Worm (Caenorhabditis elegans): ENCODE measurements around the gene C50H11.8.

The C50H11.8 gene

ce11 chrV:3017930-3018329 is 36.4 kb upstream of the C50H11.8 start:
- TF ChIP-seq dpl-1 (GFP tag; optimal IDR thresholded peaks at IDR 0.05): no peak

- no peak for TF ChIP-seq hpl-2 (GFP tag; optimal IDR thresholded peaks at IDR 0.05)
Observed at ce11 chrV:3021306-3021705, 33.0 kb upstream of the C50H11.8 start, which contains the start of gene irld-12. Gene irld-12 (minus strand): TSS chrV:3021406.

ce11 chrV:3024274-3024673 is 30.1 kb upstream of the C50H11.8 start, which contains the start of gene asp-8:
Gene asp-8 (plus strand): TSS chrV:3024549.
- TF ChIP-seq hpl-2 (GFP tag; optimal IDR thresholded peaks at IDR 0.05): no peak
- TF ChIP-seq elt-2 (tag; optimal IDR thresholded peaks at IDR 0.05): peak; percentile 60

- TF ChIP-seq efl-1 (optimal IDR thresholded peaks at IDR 0.05): no peak
- peak in 1 of 2 experiments; percentile 80 for TF ChIP-seq efl-1 (GFP tag; optimal IDR thresholded peaks at IDR 0.05 in 1 of 2)
- TF ChIP-seq mep-1 (tag; optimal IDR thresholded peaks at IDR 0.05): no peak
Observed at ce11 chrV:3028205-3028604, 26.1 kb upstream of the C50H11.8 start, which contains the start of gene asp-7. Gene asp-7 (plus strand): TSS chrV:3028285.

- TF ChIP-seq fos-1 (tag; optimal IDR thresholded peaks at IDR 0.05) (no peak), unc-30 (tag; optimal IDR thresholded peaks at IDR 0.05) (no peak), hlh-4 (tag; optimal IDR thresholded peaks at IDR 0.05) (no peak), tbx-2 (tag; optimal IDR thresholded peaks at IDR 0.05) (no peak)
Observed at ce11 chrV:3032343-3032742, 22.0 kb upstream of the C50H11.8 start, which contains the start of gene irld-38. Gene irld-38 (minus strand): TSS chrV:3032443.

ce11 chrV:3034236-3034635 is 20.1 kb upstream of the C50H11.8 start, which contains the start of gene srw-8:
Gene srw-8 (minus strand): TSS chrV:3034336.
- no peak for TF ChIP-seq nhr-19 (GFP tag; conservative IDR thresholded peaks at IDR 0.05)
- no peak for TF ChIP-seq alr-1 (tag; optimal IDR thresholded peaks at IDR 0.05; ENCODE audit: borderline replicate concordance)
- no peak for TF ChIP-seq nhr-71 (tag; optimal IDR thresholded peaks at IDR 0.05)
- no peak for TF ChIP-seq unc-86 (tag; optimal IDR thresholded peaks at IDR 0.05)
- no peak for TF ChIP-seq nhr-11 (tag; optimal IDR thresholded peaks at IDR 0.05)
- TF ChIP-seq efl-3 (GFP tag; optimal IDR thresholded peaks at IDR 0.05): no peak
- no peak for TF ChIP-seq xbp-1 (tag; optimal IDR thresholded peaks at IDR 0.05)
- TF ChIP-seq egl-27 (tag; optimal IDR thresholded peaks at IDR 0.05): no peak
- TF ChIP-seq nhr-76 (tag; optimal IDR thresholded peaks at IDR 0.05): no peak
- TF ChIP-seq lin-35 (GFP tag; optimal IDR thresholded peaks at IDR 0.05): no peak
- no peak for TF ChIP-seq nhr-47 (tag; optimal IDR thresholded peaks at IDR 0.05)
- no peak for TF ChIP-seq ceh-88 (GFP tag; IDR thresholded peaks at IDR 0.05)
- TF ChIP-seq lin-14 (GFP tag; optimal IDR thresholded peaks at IDR 0.05): no peak

- TF ChIP-seq fkh-8 (tag; optimal IDR thresholded peaks at IDR 0.05) (no peak), mab-9 (GFP tag; IDR thresholded peaks at IDR 0.05) (no peak), mef-2 (tag; optimal IDR thresholded peaks at IDR 0.05) (no peak), F16B12.6 (tag; optimal IDR thresholded peaks at IDR 0.05) (no peak), alr-1 (tag; optimal IDR thresholded peaks at IDR 0.05; ENCODE audit: borderline replicate concordance) (no peak)
Observed at ce11 chrV:3038058-3038457, 16.3 kb upstream of the C50H11.8 start.

ce11 chrV:3039282-3039681 is 15.1 kb upstream of the C50H11.8 start, which contains the start of gene chpf-2:
Gene chpf-2 (minus strand): TSS chrV:3039382.
- TF ChIP-seq nhr-90 (tag; optimal IDR thresholded peaks at IDR 0.05; ENCODE audit: poor library complexity) (no peak), nhr-85 (tag) (peak; percentile 17), lin-35 (GFP tag; optimal IDR thresholded peaks at IDR 0.05) (peak in 1 of 2 experiments; percentile 11), blmp-1 (tag; optimal IDR thresholded peaks at IDR 0.05) (peak; percentile 74), nhr-20 (tag; optimal IDR thresholded peaks at IDR 0.05) (peak; percentile 37), irx-1 (tag; optimal IDR thresholded peaks at IDR 0.05) (no peak), efl-1 (optimal IDR thresholded peaks at IDR 0.05) (no peak), efl-1 (GFP tag; optimal IDR thresholded peaks at IDR 0.05 in 1 of 2) (no peak), snu-23 (GFP tag; optimal IDR thresholded peaks at IDR 0.05) (peak; percentile 14)

Data from whole organism, L1 larva.